Fruit fly (Drosophila melanogaster): ENCODE measurements around the gene CG32832.

DNA sequence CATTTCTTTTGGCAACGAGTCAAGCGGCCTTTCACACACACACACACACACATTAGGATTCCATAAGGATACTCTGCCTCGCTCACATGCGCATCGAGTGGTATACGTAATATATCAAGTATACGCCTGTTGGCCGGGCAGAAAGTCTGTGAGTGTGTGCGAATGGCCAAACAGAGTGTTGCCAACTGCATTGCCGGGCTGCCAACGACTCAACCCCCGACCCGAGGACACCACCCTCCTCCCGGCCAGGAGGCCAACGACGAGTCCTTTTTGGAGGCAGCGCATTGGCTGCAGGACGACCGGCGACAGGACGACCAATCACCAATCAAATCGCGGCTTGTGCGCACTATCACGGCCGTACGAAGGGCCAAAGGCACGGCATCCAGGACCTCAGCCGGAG lies 1.4 kb downstream of the CG32832 start:
- TF ChIP-seq foxo (GFP tag; optimal IDR thresholded peaks at IDR 0.05) (no peak), rgr (GFP tag; optimal IDR thresholded peaks at IDR 0.05) (no peak), jim (GFP tag; optimal IDR thresholded peaks at IDR 0.05) (no peak), Myc (optimal IDR thresholded peaks at IDR 0.05) (no peak), lola (GFP tag; optimal IDR thresholded peaks at IDR 0.05) (no peak), N (GFP tag; optimal IDR thresholded peaks at IDR 0.05) (no peak), dl (GFP tag; optimal IDR thresholded peaks at IDR 0.05; ENCODE audit: insufficient read depth in 1 of 2, partially characterized antibody in 2 of 2) (no peak), Hr78 (GFP tag; optimal IDR thresholded peaks at IDR 0.05) (no peak)
